Fruit fly (Drosophila melanogaster) whole organism, prepupa: Measurements from ENCODE around the gene CG7551.

ENCODE experiments used
- Blimp-1 ChIP-seq: fragments of 200-800 bp; sonication (Bioruptor generic); optimal IDR thresholded peaks from 3 replicates; lab custom pipeline; 2017; ENCODE audit warnings: missing biosample characterization, missing genetic modification characterization, mild to moderate bottlenecking, moderate library complexity, missing genetic modification reagents
- CG10631 ChIP-seq: fragments of 200-800 bp; sonication (Bioruptor generic); optimal IDR thresholded peaks from 2 replicates; lab custom pipeline; 2016; ENCODE audit warnings: missing biosample characterization, missing genetic modification characterization
- CG11762 ChIP-seq: fragments of 200-800 bp; sonication (Bioruptor generic); optimal IDR thresholded peaks from 3 replicates; lab custom pipeline; 2016; ENCODE audit warnings: missing biosample characterization, missing genetic modification characterization; ENCODE audit not compliant: insufficient read depth
- CG11902 ChIP-seq: fragments of 200-800 bp; sonication (Bioruptor generic); optimal IDR thresholded peaks from 3 replicates; lab custom pipeline; 2016; ENCODE audit warnings: missing biosample characterization, missing genetic modification characterization
- CG15336 ChIP-seq: fragments of 200-800 bp; sonication (Bioruptor generic); IDR thresholded peaks from 2 replicates; pipeline ENCODE4 v1.3.6; 2022; ENCODE audit warnings: missing biosample characterization, missing genetic modification characterization
- CG1621 ChIP-seq: fragments of 200-800 bp; sonication (Bioruptor generic); optimal IDR thresholded peaks from 3 replicates; lab custom pipeline; 2018; ENCODE audit warnings: missing biosample characterization, mild to moderate bottlenecking, missing genetic modification characterization
- CG31627 ChIP-seq: fragments of 200-800 bp; sonication (Bioruptor generic); optimal IDR thresholded peaks from 3 replicates; lab custom pipeline; 2016; ENCODE audit warnings: missing biosample characterization, missing genetic modification characterization
- CG32006 ChIP-seq: fragments of 200-800 bp; sonication (Bioruptor generic); optimal IDR thresholded peaks from 3 replicates; lab custom pipeline; 2017; ENCODE audit warnings: missing biosample characterization, mild to moderate bottlenecking, missing genetic modification characterization
- CG3919 ChIP-seq: fragments of 200-800 bp; sonication (Bioruptor generic); optimal IDR thresholded peaks from 3 replicates; lab custom pipeline; 2016; ENCODE audit warnings: missing biosample characterization, missing genetic modification characterization
- CG4318 ChIP-seq: fragments of 200-800 bp; sonication (Bioruptor generic); optimal IDR thresholded peaks from 3 replicates; lab custom pipeline; 2017; ENCODE audit warnings: missing biosample characterization, mild to moderate bottlenecking, missing genetic modification characterization
- CG6163 ChIP-seq: fragments of 200-800 bp; sonication (Bioruptor generic); IDR thresholded peaks from 3 replicates; pipeline ENCODE4 v1.3.6; 2022; ENCODE audit warnings: missing biosample characterization, missing genetic modification characterization
- CG6792 ChIP-seq: fragments of 200-800 bp; sonication (Bioruptor generic); optimal IDR thresholded peaks from 3 replicates; lab custom pipeline; 2016; ENCODE audit warnings: missing biosample characterization, missing genetic modification characterization
- CG6808 ChIP-seq: fragments of 200-800 bp; sonication (Bioruptor generic); optimal IDR thresholded peaks from 3 replicates; lab custom pipeline; 2017; ENCODE audit warnings: missing biosample characterization, missing genetic modification characterization, mild to moderate bottlenecking, moderate library complexity, missing genetic modification reagents
- CG6854 ChIP-seq: fragments of 200-800 bp; sonication (Bioruptor generic); optimal IDR thresholded peaks from 2 replicates; lab custom pipeline; 2017; ENCODE audit warnings: missing biosample characterization, mild to moderate bottlenecking, missing genetic modification characterization
- CG7368 ChIP-seq: fragments of 200-800 bp; sonication (Bioruptor generic); optimal IDR thresholded peaks from 3 replicates; lab custom pipeline; 2016; ENCODE audit warnings: missing biosample characterization, missing genetic modification characterization
- CG8119 ChIP-seq: fragments of 200-800 bp; sonication (Bioruptor generic); IDR thresholded peaks from 3 replicates; pipeline ENCODE4 v1.3.6; 2022; ENCODE audit warnings: missing biosample characterization, missing genetic modification characterization
- CG8319 ChIP-seq: fragments of 200-800 bp; sonication (Bioruptor generic); optimal IDR thresholded peaks from 3 replicates; lab custom pipeline; 2016; ENCODE audit warnings: missing biosample characterization, missing genetic modification characterization
- CG8632 ChIP-seq: fragments of 200-800 bp; sonication (Bioruptor generic); optimal IDR thresholded peaks from 3 replicates; lab custom pipeline; 2016; ENCODE audit warnings: missing biosample characterization, missing genetic modification characterization
- CG9139 ChIP-seq: fragments of 200-800 bp; sonication (Bioruptor generic); optimal IDR thresholded peaks from 3 replicates; lab custom pipeline; 2017; ENCODE audit warnings: missing biosample characterization, mild to moderate bottlenecking, missing genetic modification characterization
- Eip93F ChIP-seq: fragments of 200-800 bp; sonication (Bioruptor generic); optimal IDR thresholded peaks from 2 replicates; lab custom pipeline; 2016; ENCODE audit warnings: missing biosample characterization, mild to moderate bottlenecking, missing genetic modification characterization
- Ets96B ChIP-seq: fragments of 200-800 bp; optimal IDR thresholded peaks from 2 replicates; lab custom pipeline; 2019; ENCODE audit warnings: missing biosample characterization, mild to moderate bottlenecking, missing genetic modification characterization, moderate library complexity
- Gug ChIP-seq: fragments of 200-800 bp; sonication (Bioruptor generic); IDR thresholded peaks from 2 replicates; pipeline ENCODE4 v1.3.6; 2022; ENCODE audit warnings: missing biosample characterization, missing genetic modification characterization
- Hr38 ChIP-seq: sonication (Bioruptor generic); optimal IDR thresholded peaks from 2 replicates; lab custom pipeline; 2016; ENCODE audit warnings: missing biosample characterization, missing genetic modification characterization
- Hr39 ChIP-seq: fragments of 200-800 bp; sonication (Bioruptor generic); optimal IDR thresholded peaks from 2 replicates; lab custom pipeline; 2016; ENCODE audit warnings: missing biosample characterization, missing genetic modification characterization
- Hr4 ChIP-seq: fragments of 200-800 bp; sonication (Bioruptor generic); optimal IDR thresholded peaks from 3 replicates; lab custom pipeline; 2016; ENCODE audit warnings: missing biosample characterization, missing genetic modification characterization
- Lpt ChIP-seq: fragments of 200-800 bp; sonication (Bioruptor generic); optimal IDR thresholded peaks from 3 replicates; lab custom pipeline; 2016; ENCODE audit warnings: missing biosample characterization, missing genetic modification characterization
- Smox ChIP-seq: fragments of 200-800 bp; sonication (Bioruptor generic); optimal IDR thresholded peaks from 3 replicates; lab custom pipeline; 2016; ENCODE audit warnings: missing biosample characterization, missing genetic modification characterization
- Sox14 ChIP-seq: fragments of 200-800 bp; sonication (Bioruptor generic); optimal IDR thresholded peaks from 3 replicates; lab custom pipeline; 2016; ENCODE audit warnings: missing biosample characterization, missing genetic modification characterization
- Sox15 ChIP-seq: fragments of 200-800 bp; sonication (Bioruptor generic); optimal IDR thresholded peaks from 3 replicates; lab custom pipeline; 2016; ENCODE audit warnings: missing biosample characterization, missing genetic modification characterization
- achi ChIP-seq: fragments of 200-800 bp; sonication (Bioruptor generic); optimal IDR thresholded peaks from 3 replicates; lab custom pipeline; 2016; ENCODE audit warnings: missing biosample characterization, missing genetic modification characterization
- acj6 ChIP-seq: fragments of 200-800 bp; sonication (Bioruptor generic); optimal IDR thresholded peaks from 3 replicates; lab custom pipeline; 2016; ENCODE audit warnings: missing biosample characterization, missing genetic modification characterization
- dsx ChIP-seq: fragments of 200-800 bp; optimal IDR thresholded peaks from 3 replicates; lab custom pipeline; 2019; ENCODE audit warnings: missing biosample characterization, mild to moderate bottlenecking, missing genetic modification characterization, moderate library complexity; ENCODE audit not compliant: poor library complexity, severe bottlenecking
- eg ChIP-seq: fragments of 200-800 bp; sonication (Bioruptor generic); IDR thresholded peaks from 3 replicates; pipeline ENCODE4 v1.3.6; 2022; ENCODE audit warnings: missing biosample characterization, missing genetic modification characterization
- esn ChIP-seq: fragments of 200-800 bp; sonication (Bioruptor generic); optimal IDR thresholded peaks from 2 replicates; lab custom pipeline; 2016; ENCODE audit warnings: missing biosample characterization, mild to moderate bottlenecking, missing genetic modification characterization, moderate library complexity
- fd85E ChIP-seq: fragments of 200-800 bp; sonication (Bioruptor generic); optimal IDR thresholded peaks from 3 replicates; lab custom pipeline; 2016; ENCODE audit warnings: missing biosample characterization, missing genetic modification characterization
- fkh ChIP-seq: fragments of 200-800 bp; sonication (Bioruptor generic); optimal IDR thresholded peaks from 3 replicates; lab custom pipeline; 2017; ENCODE audit warnings: missing biosample characterization, mild to moderate bottlenecking, missing genetic modification characterization, moderate library complexity
- lz ChIP-seq: fragments of 200-800 bp; sonication (Bioruptor generic); optimal IDR thresholded peaks from 3 replicates; lab custom pipeline; 2016; ENCODE audit warnings: missing biosample characterization, missing genetic modification characterization
- net ChIP-seq: fragments of 200-800 bp; sonication (Bioruptor generic); optimal IDR thresholded peaks from 3 replicates; lab custom pipeline; 2016; ENCODE audit warnings: missing biosample characterization, missing genetic modification characterization
- pdm3 ChIP-seq: fragments of 200-800 bp; sonication (Bioruptor generic); optimal IDR thresholded peaks from 3 replicates; lab custom pipeline; 2016; ENCODE audit warnings: missing biosample characterization, missing genetic modification characterization
- salr ChIP-seq, 2 experiments: fragments of 200-800 bp; sonication (Bioruptor generic); optimal IDR thresholded peaks; 3 replicates each; lab custom pipeline; 2016 to 2018; ENCODE audit warnings: missing biosample characterization in 2 of 2, missing genetic modification characterization in 2 of 2, mild to moderate bottlenecking in 1 of 2
- spab ChIP-seq: fragments of 200-800 bp; sonication (Bioruptor generic); optimal IDR thresholded peaks from 2 replicates; lab custom pipeline; 2017; ENCODE audit warnings: missing biosample characterization, mild to moderate bottlenecking, missing genetic modification characterization, missing genetic modification reagents
- ss ChIP-seq, 2 experiments: fragments of 200-800 bp; sonication (Bioruptor generic); optimal IDR thresholded peaks; 2 replicates in 1 of 2; 3 replicates in 1 of 2; lab custom pipeline; 2017 to 2018; ENCODE audit warnings: mild to moderate bottlenecking in 2 of 2, missing biosample characterization in 2 of 2, missing genetic modification characterization in 2 of 2, moderate library complexity in 1 of 2
- svp ChIP-seq: fragments of 200-800 bp; sonication (Bioruptor generic); peaks from one replicate; lab custom pipeline; 2016; ENCODE audit warnings: missing biosample characterization, missing genetic modification characterization
- vri ChIP-seq: fragments of 200-800 bp; sonication (Bioruptor generic); optimal IDR thresholded peaks from 3 replicates; lab custom pipeline; 2016; ENCODE audit warnings: missing biosample characterization, mild to moderate bottlenecking, missing genetic modification characterization

Gene CG7551

dm6 chr3L:11458370-11458769 is at the start of gene CG7551, which contains the start of gene CG12289:
CG7551 (plus strand) TSS chr3L:11458490.
CG12289 (minus strand) TSS chr3L:11458470.
- TF ChIP-seq CG11902 (GFP tag; lab: Kevin White, UChicago) (no peak), CG32006 (GFP tag; lab: Kevin White, UChicago) (no peak), dsx (GFP tag; lab: Kevin White, UChicago) (no peak), Gug (GFP tag; lab: Robert Waterston, UW) (no peak), Smox (no peak), Lpt (GFP tag; lab: Kevin White, UChicago) (no peak), CG1621 (tag; lab: Kevin White, UChicago) (no peak), vri (GFP tag; lab: Kevin White, UChicago) (no peak), CG15336 (GFP tag; lab: Robert Waterston, UW) (no peak), CG11762 (GFP tag; lab: Kevin White, UChicago) (no peak), CG8632 (GFP tag; lab: Kevin White, UChicago) (no peak), CG6792 (no peak), pdm3 (GFP tag; lab: Kevin White, UChicago) (no peak), CG3919 (GFP tag; lab: Kevin White, UChicago) (no peak), Sox15 (GFP tag; lab: Kevin White, UChicago) (no peak), CG4318 (GFP tag; lab: Kevin White, UChicago) (no peak), net (GFP tag; lab: Kevin White, UChicago) (no peak), CG10631 (no peak)

DNA sequence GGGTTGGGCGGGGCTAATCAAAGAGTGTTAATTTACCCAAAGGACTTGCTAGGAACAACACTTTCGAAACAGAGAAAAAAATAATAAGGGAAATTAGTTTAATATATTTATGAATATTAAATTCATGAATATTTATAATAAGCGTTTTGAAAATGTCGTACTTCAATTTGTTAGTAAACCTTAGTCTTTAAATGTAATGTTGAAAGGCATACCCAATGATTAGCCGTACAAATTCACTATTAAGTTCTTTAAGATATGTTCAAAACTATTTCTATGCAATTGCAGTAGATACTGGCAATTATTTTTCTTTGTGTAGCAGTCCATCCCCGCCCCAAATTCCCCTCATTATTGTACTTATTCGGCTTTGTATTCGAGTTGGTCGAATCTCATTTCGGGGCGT is 47.8 kb upstream of the CG7551 start:
- no peak for TF ChIP-seq fkh (GFP tag; lab: Kevin White, UChicago)
- TF ChIP-seq Sox15 (GFP tag; lab: Kevin White, UChicago) = no peak
- no peak for TF ChIP-seq Sox14
- TF ChIP-seq esn (GFP tag; lab: Kevin White, UChicago) = no peak
- no peak for TF ChIP-seq achi (GFP tag; lab: Kevin White, UChicago)
- no peak for TF ChIP-seq acj6 (GFP tag; lab: Kevin White, UChicago)
- TF ChIP-seq Lpt (GFP tag; lab: Kevin White, UChicago) = no peak
- TF ChIP-seq Hr38 (GFP tag; lab: Kevin White, UChicago) = no peak
- TF ChIP-seq Hr4 (GFP tag; lab: Kevin White, UChicago) = no peak
- TF ChIP-seq CG7368 (GFP tag; lab: Kevin White, UChicago) = no peak
- TF ChIP-seq CG8319 (GFP tag; lab: Kevin White, UChicago) = no peak
- no peak for TF ChIP-seq net (GFP tag; lab: Kevin White, UChicago)
- no peak for TF ChIP-seq Ets96B (tag; lab: Kevin White, UChicago)
- TF ChIP-seq CG8632 (GFP tag; lab: Kevin White, UChicago) = no peak
- TF ChIP-seq ss (GFP tag; optimal IDR thresholded peaks at IDR 0.05; lab: Kevin White, UChicago) = no peak
- TF ChIP-seq CG9139 (GFP tag; lab: Kevin White, UChicago) = no peak
- TF ChIP-seq Hr39 (GFP tag; lab: Kevin White, UChicago) = no peak

DNA sequence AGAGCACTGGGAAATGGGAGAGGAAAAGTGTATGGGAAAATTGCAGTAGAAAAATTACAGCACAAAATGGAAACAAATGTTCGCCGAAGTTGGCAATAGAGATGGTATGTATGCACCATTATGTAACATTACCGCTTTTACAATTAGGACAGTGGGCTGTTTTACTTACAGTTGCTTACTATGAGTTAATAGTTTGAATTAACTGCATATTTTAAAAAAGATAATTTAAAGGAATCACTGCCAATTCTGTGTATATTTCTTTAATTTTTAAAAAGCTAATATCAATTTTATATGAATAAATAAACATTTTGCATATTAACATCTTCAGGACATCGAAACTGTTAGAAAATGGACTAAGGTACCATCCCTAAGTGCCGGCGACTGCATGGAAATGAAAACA is 44.6 kb upstream of the CG7551 start:
- TF ChIP-seq svp (peak; percentile 40), CG6854 (GFP tag; lab: Kevin White, UChicago) (no peak)

DNA sequence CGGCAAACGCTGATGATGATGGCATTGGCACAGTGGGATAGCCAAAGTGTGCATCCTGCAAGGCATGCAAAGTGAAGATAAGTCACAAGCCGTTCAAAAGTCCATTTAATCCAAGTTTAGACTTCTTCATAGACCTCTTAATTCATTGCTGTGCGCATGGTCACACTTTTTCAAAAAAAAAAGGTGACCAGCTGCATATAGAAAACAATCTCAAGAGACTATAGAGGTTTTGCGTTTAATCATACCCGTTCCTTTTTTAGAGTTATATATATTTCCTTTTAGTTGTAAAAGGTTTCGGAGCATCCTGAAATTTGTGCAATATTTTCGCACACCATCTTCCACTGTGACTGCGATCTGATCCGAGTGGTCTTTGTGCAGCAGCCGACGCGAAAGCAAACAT is 43.8 kb upstream of the CG7551 start:
- peak; percentile 64 for TF ChIP-seq lz
- no peak for TF ChIP-seq fd85E
- peak in 1 of 2 experiments; percentile 61 for TF ChIP-seq salr (GFP tag; optimal IDR thresholded peaks at IDR 0.05; lab: Kevin White, UChicago)
- TF ChIP-seq achi (GFP tag; lab: Kevin White, UChicago) = peak; percentile 51
- TF ChIP-seq Gug (GFP tag; lab: Robert Waterston, UW) = no peak
- TF ChIP-seq CG6808 = peak; percentile 1
- no peak for TF ChIP-seq CG6854 (GFP tag; lab: Kevin White, UChicago)
- TF ChIP-seq eg = 0 out of 3 replicates have a peak, but pooled peaks have one; percentile 43
- TF ChIP-seq Blimp-1 = no peak
- TF ChIP-seq Hr38 (GFP tag; lab: Kevin White, UChicago) = no peak
- TF ChIP-seq CG4318 (GFP tag; lab: Kevin White, UChicago) = peak; percentile 43
- no peak for TF ChIP-seq CG6163 (GFP tag; lab: Robert Waterston, UW)
- TF ChIP-seq Sox14 = peak; percentile 63
- TF ChIP-seq Hr39 (GFP tag; lab: Kevin White, UChicago) = peak; percentile 52
- peak; percentile 55 for TF ChIP-seq CG31627
- peak; percentile 64 for TF ChIP-seq CG8119 (GFP tag; lab: Robert Waterston, UW)
- TF ChIP-seq ss (GFP tag; optimal IDR thresholded peaks at IDR 0.05; lab: Kevin White, UChicago) = no peak
- TF ChIP-seq fkh (GFP tag; lab: Kevin White, UChicago) = no peak
- TF ChIP-seq Eip93F = no peak
- no peak for TF ChIP-seq CG1621 (tag; lab: Kevin White, UChicago)
- peak; percentile 23 for TF ChIP-seq CG3919 (GFP tag; lab: Kevin White, UChicago)
- TF ChIP-seq esn (GFP tag; lab: Kevin White, UChicago) = peak; percentile 59
- TF ChIP-seq Lpt (GFP tag; lab: Kevin White, UChicago) = no peak
- TF ChIP-seq spab (GFP tag; lab: Kevin White, UChicago) = peak; percentile 2
- TF ChIP-seq Smox = peak; percentile 44
